Worm (Caenorhabditis elegans): Measurements from ENCODE around the gene tyra-3.

ce11 chrX:4932964-4933363, 14.9 kb upstream of the tyra-3 start:
- TF ChIP-seq lin-13 (tag; optimal IDR thresholded peaks at IDR 0.05) (no peak), elt-3 (tag; optimal IDR thresholded peaks at IDR 0.05) (no peak), elt-1 (tag; optimal IDR thresholded peaks at IDR 0.05; ENCODE audit: borderline replicate concordance, insufficient read depth) (no peak), snpc-4 (tag; optimal IDR thresholded peaks at IDR 0.05) (no peak), mab-5 (tag; optimal IDR thresholded peaks at IDR 0.05) (no peak), unc-62 (GFP tag; optimal IDR thresholded peaks at IDR 0.05) (no peak), ztf-11 (tag; optimal IDR thresholded peaks at IDR 0.05) (no peak), blmp-1 (tag; optimal IDR thresholded peaks at IDR 0.05) (no peak), pha-4 (tag; optimal IDR thresholded peaks at IDR 0.05) (no peak), unc-39 (tag; optimal IDR thresholded peaks at IDR 0.05) (no peak), ceh-83 (GFP tag; optimal IDR thresholded peaks at IDR 0.05) (no peak), zip-8 (tag; optimal IDR thresholded peaks at IDR 0.05) (no peak), M03D4.4 (tag; optimal IDR thresholded peaks at IDR 0.05) (no peak)
